Worm (Caenorhabditis elegans): ENCODE results near the gene fbxc-15.

- TF ChIP-seq W03F9.2 (tag; optimal IDR thresholded peaks at IDR 0.05): no peak
- no peak for TF ChIP-seq dao-5 (tag; optimal IDR thresholded peaks at IDR 0.05)
- TF ChIP-seq him-1 (tag; optimal IDR thresholded peaks at IDR 0.05): no peak
Measured at ce11 chrII:958618-959017, 20.6 kb upstream of the fbxc-15 start, which contains the start of gene sdz-4.

All from whole organism, L4/young adult.